Fruit fly (Drosophila melanogaster): ENCODE results near the gene Tango14.

Gene Tango14

DNA sequence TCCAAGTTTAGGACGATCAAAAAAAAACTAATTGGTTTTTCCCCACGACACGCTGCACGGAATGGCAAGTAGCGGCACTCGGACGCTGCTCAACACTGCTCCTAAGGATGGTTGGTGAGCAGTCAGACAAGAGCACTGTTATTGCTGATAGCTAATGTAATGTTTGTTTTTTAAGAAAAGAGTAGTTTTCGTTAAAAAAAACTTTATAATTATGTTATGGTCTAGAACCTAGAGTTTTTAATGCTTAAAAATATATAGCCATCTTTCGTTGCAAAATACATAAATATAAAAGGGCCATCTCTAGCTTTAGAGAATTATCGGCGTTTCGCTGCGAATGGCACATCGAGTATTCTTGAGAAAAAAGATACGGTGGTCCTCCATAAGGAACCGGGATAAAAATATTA is 14.2 kb downstream of the Tango14 start, which contains the start of the genes Charon and CG4887 (continued):
- TF ChIP-seq run (tag; optimal IDR thresholded peaks at IDR 0.05): no peak
- TF ChIP-seq CG17359 (tag; optimal IDR thresholded peaks at IDR 0.05): no peak
- no peak for TF ChIP-seq grau (tag; optimal IDR thresholded peaks at IDR 0.05)
- peak; percentile 51 for TF ChIP-seq CG2202 (tag; optimal IDR thresholded peaks at IDR 0.05)
- 0 out of 2 replicates have a peak, but pooled peaks have one; percentile 41 for TF ChIP-seq Doc2 (GFP tag; IDR thresholded peaks at IDR 0.05)
- peak; percentile 84 for TF ChIP-seq BEAF-32 (GFP tag; optimal IDR thresholded peaks at IDR 0.05)
- TF ChIP-seq lola (GFP tag; optimal IDR thresholded peaks at IDR 0.05): peak in 1 of 3 experiments; percentile 82
- peak; percentile 98 for TF ChIP-seq Ets65A (GFP tag)
- peak; percentile 88 for TF ChIP-seq CG9215 (GFP tag; IDR thresholded peaks at IDR 0.05)
- TF ChIP-seq ATbp (GFP tag; optimal IDR thresholded peaks at IDR 0.05): peak; percentile 41
- peak; percentile 86 for TF ChIP-seq dysf (GFP tag; IDR thresholded peaks at IDR 0.05)
- peak; percentile 71 for TF ChIP-seq Dek (tag; optimal IDR thresholded peaks at IDR 0.05)
- TF ChIP-seq CG10209 (GFP tag; optimal IDR thresholded peaks at IDR 0.05): peak; percentile 75
- TF ChIP-seq tin (GFP tag; optimal IDR thresholded peaks at IDR 0.05): peak; percentile 87
- TF ChIP-seq sna (GFP tag; IDR thresholded peaks at IDR 0.05; ENCODE audit: partially characterized antibody): peak; percentile 69
- TF ChIP-seq usp (GFP tag; optimal IDR thresholded peaks at IDR 0.05): no peak
- peak; percentile 59 for TF ChIP-seq NC2α (GFP tag; optimal IDR thresholded peaks at IDR 0.05)
- TF ChIP-seq org-1 (GFP tag; optimal IDR thresholded peaks at IDR 0.05): peak; percentile 51
- peak; percentile 38 for TF ChIP-seq en (GFP tag; optimal IDR thresholded peaks at IDR 0.05)
- TF ChIP-seq unc-4 (GFP tag; IDR thresholded peaks at IDR 0.05; ENCODE audit: partially characterized antibody): peak; percentile 79
- TF ChIP-seq CG5953 (GFP tag; IDR thresholded peaks at IDR 0.05): peak; percentile 33; the same call in 1 of the 2 replicates
- no peak for TF ChIP-seq corto (GFP tag; optimal IDR thresholded peaks at IDR 0.05)
- TF ChIP-seq dan (GFP tag; IDR thresholded peaks at IDR 0.05): no peak
- peak; percentile 52 for TF ChIP-seq nom (GFP tag; optimal IDR thresholded peaks at IDR 0.05)
- no peak; the same call in 1 of the 2 replicates for TF ChIP-seq Poxn (GFP tag; IDR thresholded peaks at IDR 0.05)
- TF ChIP-seq salm (tag; optimal IDR thresholded peaks at IDR 0.05): peak; percentile 49
- peak; percentile 84 for TF ChIP-seq CG9609 (GFP tag; optimal IDR thresholded peaks at IDR 0.05)
- peak; percentile 89 for TF ChIP-seq phol (tag; optimal IDR thresholded peaks at IDR 0.05)
- no peak for TF ChIP-seq gsb (GFP tag; IDR thresholded peaks at IDR 0.05)
- peak; percentile 81 for TF ChIP-seq az2 (GFP tag; optimal IDR thresholded peaks at IDR 0.05)
- peak; percentile 55 for TF ChIP-seq Dref (GFP tag; IDR thresholded peaks at IDR 0.05)
- peak; percentile 66 for TF ChIP-seq CG5245 (GFP tag; optimal IDR thresholded peaks at IDR 0.05)
- peak; percentile 41; the same call in 1 of the 2 replicates for TF ChIP-seq CG2129 (GFP tag; IDR thresholded peaks at IDR 0.05; ENCODE audit: partially characterized antibody)
- peak; percentile 40 for TF ChIP-seq CG12236 (GFP tag; optimal IDR thresholded peaks at IDR 0.05)
- TF ChIP-seq GATAe (GFP tag; conservative IDR thresholded peaks at IDR 0.05): peak; percentile 35; the same call in 1 of the 2 replicates
- peak; percentile 82 for TF ChIP-seq CG11456 (GFP tag; IDR thresholded peaks at IDR 0.05)
- no peak for TF ChIP-seq CG2875 (GFP tag; optimal IDR thresholded peaks at IDR 0.05)
- TF ChIP-seq exex (tag; optimal IDR thresholded peaks at IDR 0.05): no peak
- TF ChIP-seq CG10321 (GFP tag; IDR thresholded peaks at IDR 0.05): no peak
- no peak for TF ChIP-seq zf30C (GFP tag; optimal IDR thresholded peaks at IDR 0.05)
- TF ChIP-seq cad (GFP tag; optimal IDR thresholded peaks at IDR 0.05): no peak
- no peak for TF ChIP-seq CG1603 (tag; optimal IDR thresholded peaks at IDR 0.05)
- TF ChIP-seq CG10366 (GFP tag; IDR thresholded peaks at IDR 0.05): peak; percentile 82
- TF ChIP-seq peb (GFP tag; IDR thresholded peaks at IDR 0.05): peak; percentile 60
- TF ChIP-seq pho (GFP tag; optimal IDR thresholded peaks at IDR 0.05): peak; percentile 89
- TF ChIP-seq Bdp1 (GFP tag; optimal IDR thresholded peaks at IDR 0.05): peak; percentile 71
- peak; percentile 82 for TF ChIP-seq Fer3 (tag; optimal IDR thresholded peaks at IDR 0.05)
- TF ChIP-seq CG6689 (GFP tag; IDR thresholded peaks at IDR 0.05): peak; percentile 77
- peak; percentile 79 for TF ChIP-seq NC2β (GFP tag; optimal IDR thresholded peaks at IDR 0.05)
- TF ChIP-seq her (GFP tag; optimal IDR thresholded peaks at IDR 0.05): peak; percentile 27
- TF ChIP-seq Asciz (GFP tag; optimal IDR thresholded peaks at IDR 0.05): no peak
